Worm (Caenorhabditis elegans) whole organism, mixed stage, embryonic: ENCODE measurements around the gene C17G10.1.
A peak's percentile ranks its signal among the peaks of the same experiment; 100 is the strongest.

Source experiments
- M03D4.4 ChIP-seq: sonication (generic microtip); optimal IDR thresholded peaks from 2 replicates; lab custom pipeline; 2017; ENCODE audit warnings: mild to moderate bottlenecking, missing genetic modification characterization, missing compliant biosample characterization
- bed-3 ChIP-seq: fragments of 200-800 bp; sonication (Bioruptor generic); optimal IDR thresholded peaks from 3 replicates; lab custom pipeline; 2018; ENCODE audit warnings: mild to moderate bottlenecking, missing genetic modification characterization, moderate library complexity, missing compliant biosample characterization
- blmp-1 ChIP-seq: fragments of 150-350 bp; optimal IDR thresholded peaks from 2 replicates; lab custom pipeline; 2014; ENCODE audit warnings: missing biosample characterization, missing genetic modification characterization
- ceh-39 ChIP-seq: fragments of 150-350 bp; optimal IDR thresholded peaks from 2 replicates; lab custom pipeline; 2014; ENCODE audit warnings: missing biosample characterization, missing genetic modification characterization
- ceh-43 ChIP-seq: fragments of 200-800 bp; sonication (Bioruptor generic); optimal IDR thresholded peaks from 2 replicates; lab custom pipeline; 2018; ENCODE audit warnings: mild to moderate bottlenecking, missing genetic modification characterization, moderate library complexity, missing compliant biosample characterization
- ceh-83 ChIP-seq: fragments of 200-800 bp; sonication (Bioruptor generic); optimal IDR thresholded peaks from 2 replicates; lab custom pipeline; 2018; ENCODE audit warnings: mild to moderate bottlenecking, missing genetic modification characterization, missing compliant biosample characterization
- ces-1 ChIP-seq: fragments of 150-350 bp; optimal IDR thresholded peaks from 2 replicates; lab custom pipeline; 2014; ENCODE audit warnings: missing biosample characterization, missing genetic modification reagents, missing genetic modification characterization
- cnd-1 ChIP-seq: fragments of 200-800 bp; sonication (Bioruptor generic); optimal IDR thresholded peaks from 2 replicates; lab custom pipeline; 2018; ENCODE audit warnings: mild to moderate bottlenecking, missing genetic modification characterization, missing compliant biosample characterization
- drap-1 ChIP-seq: fragments of 200-800 bp; sonication (Bioruptor generic); optimal IDR thresholded peaks from 3 replicates; lab custom pipeline; 2018; ENCODE audit warnings: mild to moderate bottlenecking, missing genetic modification characterization, missing compliant biosample characterization
- elt-3 ChIP-seq: fragments of 150-350 bp; optimal IDR thresholded peaks from 2 replicates; lab custom pipeline; 2014; ENCODE audit warnings: missing biosample characterization, missing genetic modification characterization
- flh-1 ChIP-seq: fragments of 200-800 bp; sonication (Bioruptor generic); optimal IDR thresholded peaks from 2 replicates; lab custom pipeline; 2018; ENCODE audit warnings: mild to moderate bottlenecking, missing genetic modification characterization, moderate library complexity, missing compliant biosample characterization
- hlh-1 ChIP-seq: fragments of 150-350 bp; optimal IDR thresholded peaks from 2 replicates; lab custom pipeline; 2014; ENCODE audit warnings: missing biosample characterization, missing genetic modification reagents, missing genetic modification characterization
- lin-13 ChIP-seq: fragments of 150-350 bp; optimal IDR thresholded peaks from 2 replicates; lab custom pipeline; 2014; ENCODE audit warnings: missing biosample characterization, missing genetic modification characterization
- lin-32 ChIP-seq: fragments of 200-800 bp; sonication (Bioruptor generic); optimal IDR thresholded peaks from 2 replicates; lab custom pipeline; 2018; ENCODE audit warnings: mild to moderate bottlenecking, missing genetic modification characterization, missing compliant biosample characterization
- lsy-2 ChIP-seq: fragments of 150-350 bp; optimal IDR thresholded peaks from 2 replicates; lab custom pipeline; 2014; ENCODE audit warnings: missing biosample characterization, missing genetic modification characterization
- mab-5 ChIP-seq: fragments of 150-350 bp; optimal IDR thresholded peaks from 2 replicates; lab custom pipeline; 2014; ENCODE audit warnings: missing biosample characterization, missing genetic modification characterization
- mep-1 ChIP-seq: fragments of 150-350 bp; optimal IDR thresholded peaks from 2 replicates; lab custom pipeline; 2017; ENCODE audit warnings: missing biosample characterization, missing genetic modification reagents, missing genetic modification characterization, inconsistent platforms
- mls-2 ChIP-seq: sonication (generic microtip); optimal IDR thresholded peaks from 2 replicates; lab custom pipeline; 2016; ENCODE audit warnings: mild to moderate bottlenecking, missing genetic modification characterization, moderate library complexity, missing compliant biosample characterization
- nhr-12 ChIP-seq: fragments of 150-350 bp; optimal IDR thresholded peaks from 2 replicates; lab custom pipeline; 2014; ENCODE audit warnings: missing biosample characterization, missing genetic modification characterization
- nhr-2 ChIP-seq: fragments of 150-350 bp; optimal IDR thresholded peaks from 2 replicates; lab custom pipeline; 2014; ENCODE audit warnings: missing biosample characterization, missing genetic modification characterization
- nhr-237 ChIP-seq: fragments of 150-350 bp; optimal IDR thresholded peaks from 2 replicates; lab custom pipeline; 2014; ENCODE audit warnings: missing biosample characterization, missing genetic modification characterization
- nhr-28 ChIP-seq: fragments of 150-350 bp; optimal IDR thresholded peaks from 2 replicates; lab custom pipeline; 2014; ENCODE audit warnings: missing biosample characterization, missing genetic modification characterization
- pha-4 ChIP-seq: fragments of 150-350 bp; optimal IDR thresholded peaks from 2 replicates; lab custom pipeline; 2018; ENCODE audit warnings: missing biosample characterization, missing genetic modification reagents, missing genetic modification characterization
- sem-2 ChIP-seq: fragments of 200-800 bp; sonication (Bioruptor generic); optimal IDR thresholded peaks from 2 replicates; lab custom pipeline; 2018; ENCODE audit warnings: mild to moderate bottlenecking, missing genetic modification characterization, missing compliant biosample characterization
- snpc-4 ChIP-seq: fragments of 150-350 bp; optimal IDR thresholded peaks from 2 replicates; lab custom pipeline; 2014; ENCODE audit warnings: missing biosample characterization, missing genetic modification characterization
- sptf-1 ChIP-seq: sonication (generic microtip); optimal IDR thresholded peaks from 2 replicates; lab custom pipeline; 2017; ENCODE audit warnings: mild to moderate bottlenecking, missing genetic modification characterization, moderate library complexity, missing compliant biosample characterization
- tbx-8 ChIP-seq: fragments of 200-800 bp; sonication (Bioruptor generic); optimal IDR thresholded peaks from 2 replicates; lab custom pipeline; 2018; ENCODE audit warnings: mild to moderate bottlenecking, missing genetic modification characterization, moderate library complexity, missing compliant biosample characterization
- unc-120 ChIP-seq: sonication (generic microtip); optimal IDR thresholded peaks from 2 replicates; lab custom pipeline; 2017; ENCODE audit warnings: missing genetic modification characterization, missing compliant biosample characterization; ENCODE audit not compliant: poor library complexity, severe bottlenecking
- unc-62 ChIP-seq: fragments of 150-350 bp; optimal IDR thresholded peaks from 2 replicates; lab custom pipeline; 2014; ENCODE audit warnings: missing biosample characterization, missing genetic modification reagents, missing genetic modification characterization
- zip-8 ChIP-seq: fragments of 150-350 bp; optimal IDR thresholded peaks from 2 replicates; lab custom pipeline; 2014; ENCODE audit warnings: missing biosample characterization, missing genetic modification characterization
- ztf-11 ChIP-seq: fragments of 150-350 bp; optimal IDR thresholded peaks from 2 replicates; lab custom pipeline; 2014; ENCODE audit warnings: missing biosample characterization, missing genetic modification characterization

Gene C17G10.1

DNA sequence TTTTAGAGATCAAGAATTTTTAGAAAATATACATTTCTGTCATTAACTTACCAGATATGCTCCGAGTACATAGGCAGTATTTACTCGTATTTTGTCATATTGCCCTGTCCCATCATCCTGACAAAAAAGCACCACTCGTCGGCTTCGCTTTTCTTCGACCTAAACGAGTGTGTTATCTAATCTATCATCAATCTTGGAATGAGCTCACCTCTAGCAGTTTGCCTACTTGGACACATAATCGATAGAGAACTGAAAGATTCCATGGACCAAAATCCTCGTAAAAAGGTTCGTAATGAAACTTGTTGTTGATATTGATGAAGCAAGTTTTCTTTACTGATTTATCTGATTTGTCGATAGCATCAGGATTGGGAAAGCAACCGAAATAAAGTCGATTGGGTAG is 3.5 kb upstream of the C17G10.1 start:
- TF ChIP-seq mls-2 (tag; lab: Kevin White, UChicago) (no peak), drap-1 (GFP tag; lab: Kevin White, UChicago) (no peak), mep-1 (tag; lab: Kevin White, UChicago) (no peak), ceh-83 (no peak), nhr-237 (tag; lab: Kevin White, UChicago) (no peak), pha-4 (no peak), ces-1 (no peak), mab-5 (no peak), bed-3 (GFP tag; lab: Kevin White, UChicago) (no peak), nhr-28 (tag; lab: Kevin White, UChicago) (no peak)

DNA sequence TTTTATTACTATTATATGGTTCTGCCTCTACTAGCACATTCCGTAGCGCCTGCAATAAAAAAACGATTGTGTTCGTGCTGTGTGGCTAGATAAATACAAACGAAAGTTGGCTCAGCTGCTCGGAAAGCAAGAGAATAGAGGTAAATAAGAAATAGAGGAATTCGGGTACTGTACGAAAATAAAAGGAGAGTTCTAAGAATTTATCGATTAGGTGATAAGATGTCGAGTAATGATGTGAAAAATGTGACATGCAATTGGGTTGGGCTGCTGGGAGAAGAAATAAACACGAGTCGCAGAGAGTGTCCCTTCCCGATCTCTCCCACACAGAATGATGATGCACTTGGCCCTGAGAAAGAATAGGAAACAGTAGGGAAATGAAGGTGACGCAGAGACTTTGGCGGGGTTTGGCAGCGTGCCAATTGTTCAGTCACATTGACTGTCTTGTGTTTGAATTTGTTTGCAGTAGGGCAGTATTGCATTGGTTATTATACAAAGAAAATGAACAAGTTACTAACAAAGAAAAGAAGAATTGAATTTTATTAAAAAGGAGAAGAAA is 2.9 kb upstream of the C17G10.1 start, which contains the start of gene cdc-14:
TSS of gene cdc-14 (minus strand) at position 51 of the 556 bp plus-strand sequence.
- TF ChIP-seq unc-62 (GFP tag; lab: Kevin White, UChicago) = peak; percentile 80
- TF ChIP-seq lin-13 (tag; lab: Kevin White, UChicago) = peak; percentile 81
- peak; percentile 47 for TF ChIP-seq cnd-1 (tag; lab: Kevin White, UChicago)
- TF ChIP-seq unc-120 (tag; lab: Kevin White, UChicago) = peak; percentile 74
- TF ChIP-seq ces-1 = peak; percentile 45
- TF ChIP-seq nhr-237 (tag; lab: Kevin White, UChicago) = peak; percentile 39
- peak; percentile 44 for TF ChIP-seq lsy-2 (tag; lab: Kevin White, UChicago)
- no peak for TF ChIP-seq pha-4
- TF ChIP-seq snpc-4 (tag; lab: Kevin White, UChicago) = no peak
- no peak for TF ChIP-seq sem-2 (GFP tag; lab: Kevin White, UChicago)
- peak; percentile 86 for TF ChIP-seq hlh-1 (tag; lab: Kevin White, UChicago)
- TF ChIP-seq ceh-39 (tag; lab: Kevin White, UChicago) = peak; percentile 75
- no peak for TF ChIP-seq bed-3 (GFP tag; lab: Kevin White, UChicago)
- TF ChIP-seq sptf-1 = no peak
- no peak for TF ChIP-seq M03D4.4 (tag; lab: Kevin White, UChicago)
- TF ChIP-seq zip-8 (tag; lab: Kevin White, UChicago) = no peak
- TF ChIP-seq nhr-2 (tag; lab: Kevin White, UChicago) = peak; percentile 2
- peak; percentile 87 for TF ChIP-seq mep-1 (tag; lab: Kevin White, UChicago)
- TF ChIP-seq, all 35 proteins: peak for 11

DNA sequence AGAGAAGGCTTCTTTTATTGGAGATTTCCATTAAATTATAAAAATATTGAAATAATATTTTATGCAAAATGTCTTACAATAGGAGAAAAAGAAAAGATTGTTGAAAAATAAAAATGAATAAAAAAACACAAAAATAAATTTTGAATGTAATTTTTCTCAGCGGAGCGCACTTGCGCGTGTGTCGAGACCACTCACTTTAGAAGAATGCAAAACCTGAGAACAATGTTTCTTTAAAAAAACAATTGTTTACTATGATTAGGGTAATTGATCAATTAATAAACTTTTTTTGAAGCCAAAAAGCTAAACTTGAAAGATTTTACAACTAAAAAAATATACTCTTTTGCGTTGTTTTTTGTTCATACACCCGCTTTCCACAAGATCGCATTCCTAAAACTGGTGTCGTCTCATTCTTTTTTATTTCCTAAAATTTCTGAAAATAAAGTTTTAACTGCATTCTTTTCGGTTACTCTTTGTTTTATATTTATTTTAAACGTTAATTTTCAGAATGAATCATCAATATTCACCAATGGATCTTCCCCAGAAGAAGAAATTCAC is 2.1 kb upstream of the C17G10.1 start, which contains the start of gene ttc-4:
TSS of gene ttc-4 (plus strand) at position 505 of the 555 bp plus-strand sequence.
- TF ChIP-seq nhr-237 (tag; lab: Kevin White, UChicago) = peak; percentile 68
- peak; percentile 39 for TF ChIP-seq ces-1
- no peak for TF ChIP-seq lin-13 (tag; lab: Kevin White, UChicago)
- TF ChIP-seq mep-1 (tag; lab: Kevin White, UChicago) = peak; percentile 68
- no peak for TF ChIP-seq ceh-43 (GFP tag; lab: Kevin White, UChicago)
- no peak for TF ChIP-seq pha-4
- no peak for TF ChIP-seq cnd-1 (tag; lab: Kevin White, UChicago)
- TF ChIP-seq sptf-1 = peak; percentile 45
- TF ChIP-seq ceh-83 = no peak
- no peak for TF ChIP-seq tbx-8 (GFP tag; lab: Kevin White, UChicago)
- no peak for TF ChIP-seq snpc-4 (tag; lab: Kevin White, UChicago)
- TF ChIP-seq drap-1 (GFP tag; lab: Kevin White, UChicago) = no peak

DNA sequence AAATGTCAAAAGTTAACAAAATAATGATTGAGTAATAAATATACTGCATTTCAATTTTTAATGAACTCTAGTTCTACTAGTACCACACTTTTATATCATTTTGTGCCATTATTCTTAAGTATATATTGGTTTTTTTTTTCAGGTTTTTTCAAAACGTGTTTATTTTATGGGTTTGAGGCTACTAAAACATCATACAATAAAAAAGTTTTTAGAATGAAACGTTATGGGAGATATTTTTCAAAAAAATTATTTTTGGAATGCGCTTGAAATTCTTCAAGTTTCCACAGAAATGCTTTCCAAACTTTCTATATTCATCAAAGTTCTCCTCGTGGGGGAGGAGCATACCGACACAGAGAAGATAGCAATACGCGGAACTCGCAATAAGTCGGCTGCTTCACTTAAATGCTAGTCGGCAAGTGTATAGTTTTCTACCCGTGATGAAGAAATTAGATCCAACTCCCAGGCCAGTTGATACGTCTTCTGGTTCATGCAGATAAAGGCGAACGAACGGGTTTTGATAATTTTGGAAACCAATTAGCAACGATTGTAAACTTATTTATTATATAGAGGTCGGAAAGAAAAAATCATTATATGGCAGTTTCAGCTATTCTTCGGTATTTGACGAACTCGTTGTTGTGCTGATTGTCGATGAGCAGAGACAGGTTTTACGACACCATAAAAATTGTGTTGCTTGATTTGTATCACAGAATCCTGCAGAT is 3.1 kb downstream of the C17G10.1 start, which contains the start of gene C17G10.10:
TSS of gene C17G10.10 (minus strand) at position 51 of the 719 bp plus-strand sequence.
- no peak for TF ChIP-seq blmp-1 (tag; lab: Kevin White, UChicago)
- TF ChIP-seq pha-4 = peak; percentile 12

DNA sequence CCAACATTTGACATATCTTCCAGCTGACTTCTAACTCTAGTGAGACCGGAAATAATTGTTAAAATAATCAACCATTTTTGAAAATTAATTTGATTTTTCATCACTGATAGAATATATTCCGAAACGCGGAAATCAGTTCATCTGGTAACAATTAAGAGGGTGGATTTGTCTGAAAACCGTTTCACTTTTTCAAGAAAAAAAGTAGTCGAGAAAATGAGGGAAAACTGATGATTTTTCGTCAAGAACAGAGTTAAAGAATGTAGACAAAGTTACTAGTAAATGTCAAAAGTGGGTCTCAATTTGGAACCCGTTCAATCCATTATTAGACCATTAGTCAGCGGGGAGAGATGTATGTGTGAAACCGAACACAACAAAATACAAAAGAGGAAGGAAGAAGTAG is 6.8 kb downstream of the C17G10.1 start, which contains the start of gene C17G10.6:
TSS of gene C17G10.6 (minus strand) at position 101 of the 400 bp plus-strand sequence.
- TF ChIP-seq hlh-1 (tag; lab: Kevin White, UChicago) (no peak), M03D4.4 (tag; lab: Kevin White, UChicago) (no peak), sem-2 (GFP tag; lab: Kevin White, UChicago) (no peak), blmp-1 (tag; lab: Kevin White, UChicago) (no peak), ces-1 (no peak), ztf-11 (tag; lab: Kevin White, UChicago) (no peak), elt-3 (no peak), flh-1 (no peak), tbx-8 (GFP tag; lab: Kevin White, UChicago) (no peak), ceh-43 (GFP tag; lab: Kevin White, UChicago) (no peak), unc-120 (tag; lab: Kevin White, UChicago) (no peak), lin-32 (GFP tag; lab: Kevin White, UChicago) (no peak), nhr-12 (tag; lab: Kevin White, UChicago) (no peak)
